Fruit fly (Drosophila melanogaster): ENCODE data around the gene CG43098.

Gene CG43098

dm6 chr3L:3634107-3634737 is 24.6 kb upstream of the CG43098 start (continued):
- TF ChIP-seq da (GFP tag; optimal IDR thresholded peaks at IDR 0.05) (no peak), esg (GFP tag; conservative IDR thresholded peaks at IDR 0.05) (peak; percentile 46; the same call in 1 of the 2 replicates), CG12744 (GFP tag; optimal IDR thresholded peaks at IDR 0.05) (no peak), CTCF (GFP tag; optimal IDR thresholded peaks at IDR 0.05) (no peak), D (optimal IDR thresholded peaks at IDR 0.05) (no peak), D (GFP tag; optimal IDR thresholded peaks at IDR 0.05) (peak; percentile 71), lola (GFP tag; optimal IDR thresholded peaks at IDR 0.05) (peak in 1 of 3 experiments; percentile 78), CG12391 (tag; optimal IDR thresholded peaks at IDR 0.05) (peak; percentile 83), nau (GFP tag; optimal IDR thresholded peaks at IDR 0.05) (no peak), seq (GFP tag; IDR thresholded peaks at IDR 0.05) (peak; percentile 37; the same call in 1 of the 2 replicates), peb (GFP tag; IDR thresholded peaks at IDR 0.05) (peak; percentile 25; the same call in 1 of the 2 replicates), CG3065 (GFP tag; optimal IDR thresholded peaks at IDR 0.05) (peak; percentile 10), cwo (GFP tag; optimal IDR thresholded peaks at IDR 0.05) (peak; percentile 29), CG13123 (GFP tag; optimal IDR thresholded peaks at IDR 0.05) (no peak), phol (tag; optimal IDR thresholded peaks at IDR 0.05) (peak; percentile 78), NC2β (GFP tag; optimal IDR thresholded peaks at IDR 0.05) (no peak), zf30C (GFP tag; optimal IDR thresholded peaks at IDR 0.05) (no peak), vfl (GFP tag; optimal IDR thresholded peaks at IDR 0.05) (no peak), CG11093 (GFP tag; IDR thresholded peaks at IDR 0.05) (peak; percentile 57; the same call in 1 of the 3 replicates), CG34422 (GFP tag; IDR thresholded peaks at IDR 0.05) (no peak), Gsc (GFP tag; IDR thresholded peaks at IDR 0.05) (no peak), bowl (GFP tag; IDR thresholded peaks at IDR 0.05) (no peak), MESR4 (GFP tag; optimal IDR thresholded peaks at IDR 0.05) (no peak), Nf-YC (tag; optimal IDR thresholded peaks at IDR 0.05) (peak; percentile 40), NfI (GFP tag; optimal IDR thresholded peaks at IDR 0.05) (peak; percentile 34), tx (GFP tag; optimal IDR thresholded peaks at IDR 0.05) (no peak), nom (GFP tag; optimal IDR thresholded peaks at IDR 0.05) (peak; percentile 32), Dad (GFP tag; optimal IDR thresholded peaks at IDR 0.05) (no peak), Scr (GFP tag; IDR thresholded peaks at IDR 0.05; ENCODE audit: partially characterized antibody) (no peak), CG12219 (GFP tag; optimal IDR thresholded peaks at IDR 0.05) (peak; percentile 39), CG15269 (tag; optimal IDR thresholded peaks at IDR 0.05) (peak; percentile 67), Ptx1 (GFP tag; IDR thresholded peaks at IDR 0.05) (peak; percentile 57), CG7786 (GFP tag; optimal IDR thresholded peaks at IDR 0.05) (no peak), NFAT (GFP tag; IDR thresholded peaks at IDR 0.05) (no peak; the same call in 1 of the 2 replicates), CHES-1-like (GFP tag; optimal IDR thresholded peaks at IDR 0.05) (no peak), CG12155 (GFP tag; optimal IDR thresholded peaks at IDR 0.05) (no peak), CG14667 (GFP tag; IDR thresholded peaks at IDR 0.05) (no peak), bcd (GFP tag; optimal IDR thresholded peaks at IDR 0.05) (peak; percentile 61), Bgb (GFP tag; IDR thresholded peaks at IDR 0.05; ENCODE audit: partially characterized antibody) (no peak), lbe (GFP tag; optimal IDR thresholded peaks at IDR 0.05) (peak; percentile 13), CG1233 (GFP tag; optimal IDR thresholded peaks at IDR 0.05) (peak; percentile 57), nerfin-2 (GFP tag; IDR thresholded peaks at IDR 0.05; ENCODE audit: partially characterized antibody) (no peak), chinmo (GFP tag; IDR thresholded peaks at IDR 0.05; ENCODE audit: partially characterized antibody) (no peak), gsb-n (tag; optimal IDR thresholded peaks at IDR 0.05) (peak; percentile 83), Poxn (GFP tag; IDR thresholded peaks at IDR 0.05) (no peak), trh (GFP tag; optimal IDR thresholded peaks at IDR 0.05) (no peak), CG12071 (GFP tag; optimal IDR thresholded peaks at IDR 0.05) (no peak), CG1024 (GFP tag; IDR thresholded peaks at IDR 0.05) (peak; percentile 63; the same call in 1 of the 2 replicates), CG30431 (GFP tag; optimal IDR thresholded peaks at IDR 0.05) (no peak), vvl (GFP tag; IDR thresholded peaks at IDR 0.05) (peak; percentile 87), her (GFP tag; optimal IDR thresholded peaks at IDR 0.05) (no peak)

Measured in whole organism, embryonic.